Worm (Caenorhabditis elegans) whole organism, mixed stage, embryonic: Measurements from ENCODE around the gene msrp-4.

Experiments used
- bed-3 ChIP-seq: fragments of 200-800 bp; sonication (Bioruptor generic); optimal IDR thresholded peaks from 3 replicates; lab custom pipeline; 2018; ENCODE audit warnings: mild to moderate bottlenecking, missing genetic modification characterization, moderate library complexity, missing compliant biosample characterization
- blmp-1 ChIP-seq: fragments of 150-350 bp; optimal IDR thresholded peaks from 2 replicates; lab custom pipeline; 2014; ENCODE audit warnings: missing biosample characterization, missing genetic modification characterization
- ces-1 ChIP-seq: fragments of 150-350 bp; optimal IDR thresholded peaks from 2 replicates; lab custom pipeline; 2014; ENCODE audit warnings: missing biosample characterization, missing genetic modification reagents, missing genetic modification characterization
- lin-13 ChIP-seq: fragments of 150-350 bp; optimal IDR thresholded peaks from 2 replicates; lab custom pipeline; 2014; ENCODE audit warnings: missing biosample characterization, missing genetic modification characterization
- lsy-2 ChIP-seq: fragments of 150-350 bp; optimal IDR thresholded peaks from 2 replicates; lab custom pipeline; 2014; ENCODE audit warnings: missing biosample characterization, missing genetic modification characterization
- mep-1 ChIP-seq: fragments of 150-350 bp; optimal IDR thresholded peaks from 2 replicates; lab custom pipeline; 2017; ENCODE audit warnings: missing biosample characterization, missing genetic modification reagents, missing genetic modification characterization, inconsistent platforms
- nhr-237 ChIP-seq: fragments of 150-350 bp; optimal IDR thresholded peaks from 2 replicates; lab custom pipeline; 2014; ENCODE audit warnings: missing biosample characterization, missing genetic modification characterization
- nhr-76 ChIP-seq: sonication (generic microtip); optimal IDR thresholded peaks from 2 replicates; lab custom pipeline; 2017; ENCODE audit warnings: missing biosample characterization, missing genetic modification characterization
- unc-39 ChIP-seq: fragments of 150-350 bp; optimal IDR thresholded peaks from 2 replicates; lab custom pipeline; 2014; ENCODE audit warnings: missing biosample characterization, missing genetic modification characterization

ce11 chrII:868240-868864 is 45.7 kb upstream of the msrp-4 start, which contains the start of gene fbxc-51:
- TF ChIP-seq nhr-76 (tag; lab: Kevin White, UChicago) (no peak), ces-1 (GFP tag; lab: Kevin White, UChicago) (no peak), blmp-1 (tag; lab: Kevin White, UChicago) (no peak), nhr-237 (tag; lab: Kevin White, UChicago) (no peak), lin-13 (tag; lab: Kevin White, UChicago) (no peak), mep-1 (tag; lab: Kevin White, UChicago) (no peak), bed-3 (GFP tag; lab: Kevin White, UChicago) (no peak), unc-39 (tag; lab: Kevin White, UChicago) (no peak), lsy-2 (no peak)
